Worm (Caenorhabditis elegans) whole organism, L4 larva: ENCODE results near the gene Y37H2A.14.

Experiments used
- ceh-82 ChIP-seq: sonication (generic microtip); optimal IDR thresholded peaks from 2 replicates; lab custom pipeline; 2017; ENCODE audit warnings: missing biosample characterization, missing genetic modification characterization
- fkh-10 ChIP-seq: fragments of 150-350 bp; optimal IDR thresholded peaks from 2 replicates; lab custom pipeline; 2014; ENCODE audit warnings: missing biosample characterization, missing genetic modification reagents, missing genetic modification characterization
- hmg-1.1 ChIP-seq: fragments of 200-800 bp; sonication (Bioruptor generic); IDR thresholded peaks from 2 replicates; pipeline ENCODE4 v1.3.6; 2022; ENCODE audit warnings: missing genetic modification reagents, missing genetic modification characterization, missing compliant biosample characterization
- jun-1 ChIP-seq: fragments of 150-350 bp; optimal IDR thresholded peaks from 2 replicates; lab custom pipeline; 2014; ENCODE audit warnings: missing biosample characterization, missing genetic modification reagents, missing genetic modification characterization
- lin-39 ChIP-seq: fragments of 150-350 bp; optimal IDR thresholded peaks from 2 replicates; lab custom pipeline; 2014; ENCODE audit warnings: missing biosample characterization, missing genetic modification reagents, missing genetic modification characterization
- lsy-2 ChIP-seq, 2 experiments: fragments of 150-350 bp in 1 of 2; sonication (generic microtip) in 1 of 2; optimal IDR thresholded peaks; 2 replicates each; lab custom pipeline; 2014 to 2017; ENCODE audit warnings: missing biosample characterization in 2 of 2, missing genetic modification characterization in 2 of 2
- madf-9 ChIP-seq: fragments of 200-800 bp; sonication (Bioruptor generic); conservative IDR thresholded peaks from 2 replicates; pipeline ENCODE4 v1.3.6; 2022; ENCODE audit warnings: missing genetic modification reagents, missing genetic modification characterization, missing compliant biosample characterization
- mes-2 ChIP-seq: sonication (generic microtip); optimal IDR thresholded peaks from 2 replicates; lab custom pipeline; 2016; ENCODE audit warnings: missing genotype, mild to moderate bottlenecking, missing genetic modification characterization, missing compliant biosample characterization; ENCODE audit not compliant: poor library complexity, severe bottlenecking
- nhr-77 ChIP-seq: fragments of 150-350 bp; optimal IDR thresholded peaks from 2 replicates; lab custom pipeline; 2014; ENCODE audit warnings: missing biosample characterization, missing genetic modification characterization
- pha-4 ChIP-seq, 2 experiments: fragments of 150-350 bp in 1 of 2; fragments of 200-800 bp in 1 of 2; sonication (Bioruptor generic) in 1 of 2; IDR thresholded peaks in 1 of 2; optimal IDR thresholded peaks in 1 of 2; 2 replicates each; pipeline versions ENCODE4 v1.3.6 to Lab custom; 2014 to 2022; ENCODE audit warnings: missing genetic modification characterization in 2 of 2, missing genetic modification reagents in 2 of 2, missing biosample characterization in 1 of 2, missing compliant biosample characterization in 1 of 2
- unc-130 ChIP-seq: sonication (generic microtip); optimal IDR thresholded peaks from 2 replicates; lab custom pipeline; 2016; ENCODE audit warnings: missing genetic modification reagents, missing genetic modification characterization, missing compliant biosample characterization

DNA sequence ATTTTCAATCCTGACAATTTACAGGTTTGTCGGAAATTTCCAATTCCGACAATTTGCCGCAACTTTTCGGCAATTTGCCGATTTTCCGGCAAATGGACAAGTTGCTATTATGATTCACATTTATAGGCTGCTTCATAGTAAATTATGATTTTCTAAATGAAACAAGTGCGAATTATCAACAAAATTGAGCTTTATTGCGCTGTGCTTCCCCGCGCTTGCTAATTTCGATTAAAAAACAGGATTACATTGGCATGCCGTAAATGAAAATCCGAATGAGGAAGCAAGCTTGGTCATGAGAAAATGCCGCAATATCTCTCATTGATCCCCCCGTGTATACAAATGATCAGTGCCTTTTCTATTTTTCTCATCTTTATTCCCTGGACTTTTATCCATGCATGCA is 4.8 kb upstream of the Y37H2A.14 start, which contains the start of gene Y37H2A.10:
- no peak for TF ChIP-seq jun-1 (tag; lab: Kevin White, UChicago)
- TF ChIP-seq mes-2: no peak
- no peak for TF ChIP-seq lin-39 (tag; lab: Kevin White, UChicago)
- no peak for TF ChIP-seq nhr-77 (tag; lab: Kevin White, UChicago)
- no peak for TF ChIP-seq ceh-82 (tag; lab: Kevin White, UChicago)
- no peak for TF ChIP-seq lsy-2 (tag; optimal IDR thresholded peaks at IDR 0.05; lab: Kevin White, UChicago)
- no peak for TF ChIP-seq hmg-1.1 (GFP tag; lab: Robert Waterston, UW)
- TF ChIP-seq pha-4 (GFP tag; IDR thresholded peaks at IDR 0.05; lab: Robert Waterston, UW): no peak
- no peak for TF ChIP-seq pha-4 (tag; optimal IDR thresholded peaks at IDR 0.05; lab: Kevin White, UChicago)
- no peak for TF ChIP-seq madf-9
- no peak for TF ChIP-seq fkh-10
- TF ChIP-seq unc-130 (GFP tag; lab: Kevin White, UChicago): no peak
